Worm (Caenorhabditis elegans) whole organism, L3 larva: ENCODE measurements around the gene Y66A7A.7.

Experiments
- ZK546.5 ChIP-seq: sonication (generic microtip); optimal IDR thresholded peaks from 2 replicates; lab custom pipeline; 2017; ENCODE audit warnings: missing biosample characterization, missing genetic modification characterization
- aly-2 ChIP-seq: fragments of 150-350 bp; optimal IDR thresholded peaks from 2 replicates; lab custom pipeline; 2014; ENCODE audit warnings: missing biosample characterization, missing genetic modification characterization
- ama-1 ChIP-seq: fragments of 150-350 bp; optimal IDR thresholded peaks from 2 replicates; lab custom pipeline; 2018
- ceh-16 ChIP-seq: sonication (generic microtip); optimal IDR thresholded peaks from 2 replicates; lab custom pipeline; 2017; ENCODE audit warnings: missing biosample characterization, missing genetic modification characterization
- daf-12 ChIP-seq: fragments of 150-350 bp; optimal IDR thresholded peaks from 2 replicates; lab custom pipeline; 2014; ENCODE audit warnings: missing biosample characterization, missing genetic modification reagents, missing genetic modification characterization
- egl-5 ChIP-seq: fragments of 150-350 bp; optimal IDR thresholded peaks from 2 replicates; lab custom pipeline; 2017; ENCODE audit warnings: missing biosample characterization, missing genetic modification reagents, missing genetic modification characterization, inconsistent platforms
- elt-3 ChIP-seq, 3 experiments: fragments of 150-350 bp in 1 of 3; sonication (generic microtip) in 2 of 3; optimal IDR thresholded peaks; 2 replicates in 2 of 3; 4 replicates in 1 of 3; lab custom pipeline; 2014 to 2017; ENCODE audit warnings: missing biosample characterization in 3 of 3, missing genetic modification characterization in 3 of 3
- eor-1 ChIP-seq, 2 experiments: fragments of 150-350 bp; optimal IDR thresholded peaks; 2 replicates each; lab custom pipeline; 2014 to 2018; ENCODE audit warnings: missing biosample characterization in 2 of 2, missing genetic modification characterization in 2 of 2
- jun-1 ChIP-seq: fragments of 150-350 bp; optimal IDR thresholded peaks from 2 replicates; lab custom pipeline; 2014; ENCODE audit warnings: missing biosample characterization, missing genetic modification reagents, missing genetic modification characterization
- lin-15B ChIP-seq: fragments of 150-350 bp; optimal IDR thresholded peaks from 2 replicates; lab custom pipeline; 2014; ENCODE audit warnings: missing biosample characterization, missing genetic modification characterization
- mml-1 ChIP-seq: fragments of 150-350 bp; sonication (generic microtip); optimal IDR thresholded peaks from 3 replicates; lab custom pipeline; 2014; ENCODE audit warnings: missing biosample characterization, missing genetic modification characterization
- nfya-1 ChIP-seq: sonication (generic microtip); optimal IDR thresholded peaks from 2 replicates; lab custom pipeline; 2017; ENCODE audit warnings: missing genetic modification characterization, mild to moderate bottlenecking, missing compliant biosample characterization, antibody characterized with exemption, moderate library complexity; ENCODE audit not compliant: insufficient read depth
- nhr-12 ChIP-seq: fragments of 150-350 bp; optimal IDR thresholded peaks from 2 replicates; lab custom pipeline; 2014; ENCODE audit warnings: missing biosample characterization, missing genetic modification characterization
- nhr-25 ChIP-seq: sonication (generic microtip); optimal IDR thresholded peaks from 2 replicates; lab custom pipeline; 2017; ENCODE audit warnings: missing biosample characterization, missing genetic modification characterization
- nhr-28 ChIP-seq: fragments of 150-350 bp; optimal IDR thresholded peaks from 2 replicates; lab custom pipeline; 2014; ENCODE audit warnings: missing biosample characterization, missing genetic modification characterization
- pha-4 ChIP-seq: fragments of 150-350 bp; optimal IDR thresholded peaks from 2 replicates; lab custom pipeline; 2014; ENCODE audit warnings: missing biosample characterization, missing genetic modification reagents, missing genetic modification characterization
- pqm-1 ChIP-seq: fragments of 150-350 bp; optimal IDR thresholded peaks from 2 replicates; lab custom pipeline; 2017; ENCODE audit warnings: missing biosample characterization, missing genetic modification characterization, inconsistent platforms
- snpc-4 ChIP-seq: fragments of 150-350 bp; optimal IDR thresholded peaks from 2 replicates; lab custom pipeline; 2014; ENCODE audit warnings: missing biosample characterization, missing genetic modification characterization
- tbx-2 ChIP-seq: sonication (generic microtip); optimal IDR thresholded peaks from 2 replicates; lab custom pipeline; 2016; ENCODE audit warnings: mild to moderate bottlenecking, missing genetic modification characterization, missing compliant biosample characterization
- unc-39 ChIP-seq: sonication (generic microtip); optimal IDR thresholded peaks from 4 replicates; lab custom pipeline; 2017; ENCODE audit warnings: missing biosample characterization, missing genetic modification characterization
- unc-62 ChIP-seq: fragments of 150-350 bp; sonication (generic microtip); optimal IDR thresholded peaks from 4 replicates; lab custom pipeline; 2014; ENCODE audit warnings: missing biosample characterization, missing genetic modification reagents, missing genetic modification characterization
- ztf-11 ChIP-seq: fragments of 150-350 bp; optimal IDR thresholded peaks from 2 replicates; lab custom pipeline; 2014; ENCODE audit warnings: missing biosample characterization, missing genetic modification characterization
- ztf-4 ChIP-seq: fragments of 150-350 bp; optimal IDR thresholded peaks from 2 replicates; lab custom pipeline; 2014; ENCODE audit warnings: missing biosample characterization, missing genetic modification characterization

Gene Y66A7A.7

ce11 chrIII:11580428-11580885 lies 48.8 kb downstream of the Y66A7A.7 start, which contains the start of gene Y66D12A.7:
Gene Y66D12A.7, minus strand, starts transcription at chrIII:11580478.
- TF ChIP-seq ztf-4: no peak
- no peak for TF ChIP-seq snpc-4 (tag; lab: Kevin White, UChicago)
- TF ChIP-seq tbx-2: no peak
- TF ChIP-seq nhr-25 (tag; lab: Kevin White, UChicago): no peak
- no peak for TF ChIP-seq jun-1
- TF ChIP-seq nfya-1: peak; percentile 44
- TF ChIP-seq pha-4 (tag; lab: Kevin White, UChicago): peak; percentile 55
- TF ChIP-seq elt-3 (tag; optimal IDR thresholded peaks at IDR 0.05; lab: Kevin White, UChicago): no peak
- TF ChIP-seq lin-15B (tag; lab: Kevin White, UChicago): peak; percentile 64
- no peak for TF ChIP-seq nhr-28 (tag; lab: Kevin White, UChicago)
- peak; percentile 1 for TF ChIP-seq pqm-1 (tag; lab: Kevin White, UChicago)
- TF ChIP-seq egl-5: peak; percentile 60
- no peak for TF ChIP-seq ztf-11 (tag; lab: Kevin White, UChicago)

- TF ChIP-seq ama-1 (lab: Kevin White, UChicago) (no peak), nhr-12 (tag; lab: Kevin White, UChicago) (no peak), daf-12 (tag; lab: Kevin White, UChicago) (no peak), egl-5 (no peak), ceh-16 (tag; lab: Kevin White, UChicago) (no peak), lin-15B (tag; lab: Kevin White, UChicago) (no peak), ZK546.5 (tag; lab: Kevin White, UChicago) (no peak), eor-1 (tag; optimal IDR thresholded peaks at IDR 0.05; lab: Kevin White, UChicago) (no peak), unc-39 (tag; lab: Kevin White, UChicago) (no peak), aly-2 (tag; lab: Kevin White, UChicago) (no peak), mml-1 (tag; lab: Kevin White, UChicago) (no peak), unc-62 (no peak)
Measured at ce11 chrIII:11579380-11579779, 49.9 kb downstream of the Y66A7A.7 start.
